Worm (Caenorhabditis elegans) whole organism, young adult: ENCODE measurements around the gene K08H2.3.

Experiments
- B0019.2 ChIP-seq: fragments of 200-800 bp; sonication (Bioruptor generic); conservative IDR thresholded peaks from 2 replicates; pipeline ENCODE4 v1.3.6; 2022; ENCODE audit warnings: missing genetic modification reagents, missing genetic modification characterization, missing compliant biosample characterization
- B0261.1 ChIP-seq: sonication (generic microtip); optimal IDR thresholded peaks from 2 replicates; lab custom pipeline; 2016; ENCODE audit warnings: mild to moderate bottlenecking, missing genetic modification characterization, moderate library complexity, missing compliant biosample characterization
- D2030.7 ChIP-seq: fragments of 200-800 bp; sonication (Bioruptor generic); IDR thresholded peaks from 2 replicates; pipeline ENCODE4 v1.3.6; 2022; ENCODE audit warnings: missing genetic modification reagents, missing genetic modification characterization, missing compliant biosample characterization
- F10E7.11 ChIP-seq: sonication (generic microtip); optimal IDR thresholded peaks from 2 replicates; lab custom pipeline; 2017; ENCODE audit warnings: mild to moderate bottlenecking, missing genetic modification characterization, moderate library complexity, missing compliant biosample characterization
- F33H1.4 ChIP-seq: fragments of 200-800 bp; sonication (Bioruptor generic); IDR thresholded peaks from 2 replicates; pipeline ENCODE4 v1.3.6; 2022; ENCODE audit warnings: missing genetic modification reagents, missing genetic modification characterization, missing compliant biosample characterization
- F39B2.1 ChIP-seq: fragments of 200-800 bp; sonication (Bioruptor generic); IDR thresholded peaks from 2 replicates; pipeline ENCODE4 v1.3.6; 2022; ENCODE audit warnings: missing genetic modification reagents, missing genetic modification characterization, missing compliant biosample characterization
- F57A8.1 ChIP-seq: fragments of 200-800 bp; sonication (Bioruptor generic); optimal IDR thresholded peaks from 2 replicates; lab custom pipeline; 2018; ENCODE audit warnings: mild to moderate bottlenecking, missing genetic modification characterization, moderate library complexity, missing compliant biosample characterization
- F57C9.4 ChIP-seq: sonication (generic microtip); optimal IDR thresholded peaks from 2 replicates; lab custom pipeline; 2017; ENCODE audit warnings: mild to moderate bottlenecking, missing genetic modification characterization, missing compliant biosample characterization
- K12H6.12 ChIP-seq: fragments of 200-800 bp; sonication (Bioruptor generic); optimal IDR thresholded peaks from 2 replicates; lab custom pipeline; 2018; ENCODE audit warnings: mild to moderate bottlenecking, missing genetic modification characterization, missing compliant biosample characterization
- Y53F4B.3 ChIP-seq: fragments of 200-800 bp; sonication (Bioruptor generic); IDR thresholded peaks from 2 replicates; pipeline ENCODE4 v1.3.6; 2022; ENCODE audit warnings: missing genetic modification reagents, missing genetic modification characterization, missing compliant biosample characterization
- Y67H2A.10 ChIP-seq: fragments of 200-800 bp; sonication (Bioruptor generic); conservative IDR thresholded peaks from 2 replicates; pipeline ENCODE4 v1.3.6; 2022; ENCODE audit warnings: missing genetic modification reagents, missing genetic modification characterization, missing compliant biosample characterization
- ZK185.1 ChIP-seq: sonication (generic microtip); optimal IDR thresholded peaks from 2 replicates; lab custom pipeline; 2016; ENCODE audit warnings: mild to moderate bottlenecking, missing genetic modification characterization, missing compliant biosample characterization; ENCODE audit not compliant: poor library complexity, severe bottlenecking
- akir-1 ChIP-seq: fragments of 200-800 bp; sonication (Bioruptor generic); optimal IDR thresholded peaks from 2 replicates; lab custom pipeline; 2018; ENCODE audit warnings: mild to moderate bottlenecking, missing genetic modification characterization, moderate library complexity, missing compliant biosample characterization
- aptf-2 ChIP-seq: fragments of 200-800 bp; sonication (Bioruptor generic); conservative IDR thresholded peaks from 2 replicates; pipeline ENCODE4 v1.3.6; 2022; ENCODE audit warnings: missing genetic modification reagents, missing genetic modification characterization, missing compliant biosample characterization
- athp-1 ChIP-seq: sonication (generic microtip); optimal IDR thresholded peaks from 2 replicates; lab custom pipeline; 2017; ENCODE audit warnings: mild to moderate bottlenecking, missing genetic modification characterization, missing compliant biosample characterization
- attf-3 ChIP-seq: fragments of 200-800 bp; sonication (Bioruptor generic); conservative IDR thresholded peaks from 2 replicates; pipeline ENCODE4 v1.3.6; 2022; ENCODE audit warnings: missing genetic modification reagents, missing genetic modification characterization, missing compliant biosample characterization
- ceh-27 ChIP-seq: fragments of 200-800 bp; sonication (Bioruptor generic); optimal IDR thresholded peaks from 2 replicates; lab custom pipeline; 2018; ENCODE audit warnings: mild to moderate bottlenecking, missing genetic modification characterization, moderate library complexity, missing compliant biosample characterization
- ceh-40 ChIP-seq: fragments of 200-800 bp; sonication (Bioruptor generic); IDR thresholded peaks from 2 replicates; pipeline ENCODE4 v1.3.6; 2022; ENCODE audit warnings: missing genetic modification characterization, missing compliant biosample characterization
- egl-18 ChIP-seq: fragments of 200-800 bp; sonication (Bioruptor generic); IDR thresholded peaks from 2 replicates; pipeline ENCODE4 v1.3.6; 2022; ENCODE audit warnings: missing genetic modification reagents, missing genetic modification characterization, missing compliant biosample characterization
- egl-44 ChIP-seq: fragments of 200-800 bp; sonication (Bioruptor generic); IDR thresholded peaks from 2 replicates; pipeline ENCODE4 v1.3.6; 2022; ENCODE audit warnings: missing genetic modification reagents, missing genetic modification characterization, missing compliant biosample characterization
- egrh-3 ChIP-seq: fragments of 200-800 bp; sonication (Bioruptor generic); IDR thresholded peaks from 2 replicates; pipeline ENCODE4 v1.3.6; 2022; ENCODE audit warnings: missing genetic modification reagents, missing genetic modification characterization, missing compliant biosample characterization
- ets-4 ChIP-seq: fragments of 200-800 bp; sonication (Bioruptor generic); optimal IDR thresholded peaks from 2 replicates; lab custom pipeline; 2018; ENCODE audit warnings: mild to moderate bottlenecking, missing genetic modification characterization, missing compliant biosample characterization
- him-1 ChIP-seq: sonication (generic microtip); optimal IDR thresholded peaks from 2 replicates; lab custom pipeline; 2016; ENCODE audit warnings: missing genotype, missing genetic modification reagents, missing genetic modification characterization, missing compliant biosample characterization
- hmg-20 ChIP-seq: fragments of 200-800 bp; sonication (Bioruptor generic); IDR thresholded peaks from 2 replicates; pipeline ENCODE4 v1.3.6; 2022; ENCODE audit warnings: missing genetic modification reagents, missing genetic modification characterization, missing compliant biosample characterization
- hrde-1 ChIP-seq: sonication (generic microtip); optimal IDR thresholded peaks from 2 replicates; lab custom pipeline; 2016; ENCODE audit warnings: missing genetic modification characterization, mild to moderate bottlenecking, missing compliant biosample characterization, moderate library complexity, missing genotype, missing genetic modification reagents, borderline replicate concordance
- let-526 ChIP-seq: fragments of 200-800 bp; sonication (Bioruptor generic); IDR thresholded peaks from 2 replicates; pipeline ENCODE4 v1.3.6; 2022; ENCODE audit warnings: missing genetic modification reagents, missing genetic modification characterization, missing compliant biosample characterization
- let-607 ChIP-seq, 2 experiments: fragments of 200-800 bp in 1 of 2; sonication (Bioruptor generic) in 1 of 2; sonication (generic microtip) in 1 of 2; optimal IDR thresholded peaks; 2 replicates each; lab custom pipeline; 2016 to 2018; ENCODE audit warnings: mild to moderate bottlenecking in 2 of 2, missing compliant biosample characterization in 2 of 2, missing genetic modification characterization in 2 of 2, moderate library complexity in 2 of 2, missing genotype in 1 of 2
- lin-35 ChIP-seq, 3 experiments: fragments of 150-350 bp in 2 of 3; sonication (generic microtip) in 1 of 3; optimal IDR thresholded peaks; 2 replicates each; lab custom pipeline; 2014 to 2018; ENCODE audit warnings: missing biosample characterization in 3 of 3, missing genetic modification characterization in 3 of 3, missing genetic modification reagents in 3 of 3
- lin-40 ChIP-seq: sonication (generic microtip); optimal IDR thresholded peaks from 2 replicates; lab custom pipeline; 2016; ENCODE audit warnings: missing genetic modification characterization, mild to moderate bottlenecking, missing compliant biosample characterization, missing genotype, missing genetic modification reagents
- lin-54 ChIP-seq: fragments of 200-800 bp; sonication (Bioruptor generic); optimal IDR thresholded peaks from 2 replicates; lab custom pipeline; 2018; ENCODE audit warnings: mild to moderate bottlenecking, missing genetic modification characterization, missing compliant biosample characterization
- lsy-27 ChIP-seq: sonication (generic microtip); optimal IDR thresholded peaks from 2 replicates; lab custom pipeline; 2017; ENCODE audit warnings: missing genetic modification characterization, mild to moderate bottlenecking, missing compliant biosample characterization, antibody characterized with exemption, missing genotype, borderline replicate concordance; ENCODE audit not compliant: insufficient read depth
- madf-10 ChIP-seq: sonication (generic microtip); optimal IDR thresholded peaks from 2 replicates; lab custom pipeline; 2016; ENCODE audit warnings: mild to moderate bottlenecking, missing genetic modification characterization, missing compliant biosample characterization
- madf-3 ChIP-seq: fragments of 200-800 bp; sonication (Bioruptor generic); IDR thresholded peaks from 2 replicates; pipeline ENCODE4 v1.3.6; 2022; ENCODE audit warnings: missing genetic modification reagents, missing genetic modification characterization, missing compliant biosample characterization
- mcd-1 ChIP-seq: fragments of 200-800 bp; sonication (Bioruptor generic); IDR thresholded peaks from 2 replicates; pipeline ENCODE4 v1.3.6; 2022; ENCODE audit warnings: missing genetic modification reagents, missing genetic modification characterization, missing compliant biosample characterization
- mes-4 ChIP-seq: sonication (generic microtip); optimal IDR thresholded peaks from 2 replicates; lab custom pipeline; 2016; ENCODE audit warnings: missing genotype, missing genetic modification characterization, missing compliant biosample characterization
- nhr-27 ChIP-seq: fragments of 200-800 bp; sonication (Bioruptor generic); optimal IDR thresholded peaks from 2 replicates; lab custom pipeline; 2018; ENCODE audit warnings: mild to moderate bottlenecking, missing genetic modification characterization, moderate library complexity, missing compliant biosample characterization
- nhr-90 ChIP-seq: sonication (generic microtip); optimal IDR thresholded peaks from 2 replicates; lab custom pipeline; 2016; ENCODE audit warnings: missing genotype, mild to moderate bottlenecking, missing genetic modification characterization, missing compliant biosample characterization
- pbrm-1 ChIP-seq: fragments of 200-800 bp; sonication (Bioruptor generic); IDR thresholded peaks from 2 replicates; pipeline ENCODE4 v1.3.6; 2022; ENCODE audit warnings: missing genetic modification reagents, missing genetic modification characterization, missing compliant biosample characterization
- sea-2 ChIP-seq: fragments of 200-800 bp; sonication (Bioruptor generic); IDR thresholded peaks from 2 replicates; pipeline ENCODE4 v1.3.6; 2022; ENCODE audit warnings: missing genetic modification characterization, missing compliant biosample characterization
- snpc-1.3 ChIP-seq: sonication (generic microtip); optimal IDR thresholded peaks from 2 replicates; lab custom pipeline; 2017; ENCODE audit warnings: missing genetic modification characterization, mild to moderate bottlenecking, missing compliant biosample characterization, antibody characterized with exemption, moderate library complexity, missing genotype, missing genetic modification reagents; ENCODE audit not compliant: insufficient read depth
- somi-1 ChIP-seq: fragments of 200-800 bp; sonication (Bioruptor generic); optimal IDR thresholded peaks from 2 replicates; lab custom pipeline; 2018; ENCODE audit warnings: mild to moderate bottlenecking, missing genetic modification characterization, missing compliant biosample characterization
- tbp1 ChIP-seq: fragments of 200-800 bp; sonication (Bioruptor generic); optimal IDR thresholded peaks from 2 replicates; lab custom pipeline; 2018; ENCODE audit warnings: mild to moderate bottlenecking, missing genetic modification characterization, missing compliant biosample characterization
- tlf-1 ChIP-seq: fragments of 200-800 bp; sonication (Bioruptor generic); optimal IDR thresholded peaks from 2 replicates; lab custom pipeline; 2018; ENCODE audit warnings: mild to moderate bottlenecking, missing genetic modification characterization, missing compliant biosample characterization
- unc-130 ChIP-seq: sonication (generic microtip); optimal IDR thresholded peaks from 2 replicates; lab custom pipeline; 2016; ENCODE audit warnings: missing genetic modification reagents, missing genetic modification characterization, missing compliant biosample characterization
- unc-62 ChIP-seq: fragments of 150-350 bp; optimal IDR thresholded peaks from 2 replicates; lab custom pipeline; 2014; ENCODE audit warnings: missing biosample characterization, missing genetic modification reagents, missing genetic modification characterization
- ztf-25 ChIP-seq: fragments of 200-800 bp; sonication (Bioruptor generic); IDR thresholded peaks from 2 replicates; pipeline ENCODE4 v1.3.6; 2022; ENCODE audit warnings: missing genetic modification reagents, missing genetic modification characterization, missing compliant biosample characterization

Gene K08H2.3

DNA sequence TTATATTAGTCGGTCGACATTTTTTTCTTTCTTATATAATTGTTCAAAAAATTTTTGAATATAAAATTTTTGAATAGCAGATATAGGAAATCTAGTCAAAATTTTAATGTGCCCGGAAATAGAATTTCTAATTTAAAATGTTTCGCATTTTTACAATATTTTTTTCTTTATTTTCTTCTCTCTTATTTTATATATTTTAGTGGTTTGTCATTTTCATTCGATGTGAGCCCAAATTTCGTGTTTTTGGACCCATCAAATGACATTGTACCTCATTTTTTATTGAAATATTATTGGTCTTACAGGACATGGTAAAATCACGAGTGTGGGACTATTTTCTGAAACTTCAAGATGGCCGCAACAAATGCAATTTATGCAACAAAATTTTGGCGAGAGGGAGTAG lies 25.0 kb downstream of the K08H2.3 start, which contains the start of gene K09A11.1:
Gene K09A11.1 (plus strand): TSS at position 301 of the 400 bp plus-strand sequence.
- TF ChIP-seq aptf-2 (GFP tag; lab: Robert Waterston, UW) = no peak
- TF ChIP-seq K12H6.12 (tag; lab: Kevin White, UChicago) = no peak
- TF ChIP-seq mes-4 (tag; lab: Kevin White, UChicago) = no peak
- no peak for TF ChIP-seq unc-62 (GFP tag; lab: Kevin White, UChicago)
- no peak for TF ChIP-seq F57A8.1 (GFP tag; lab: Kevin White, UChicago)
- TF ChIP-seq B0019.2 = no peak
- no peak for TF ChIP-seq tlf-1
- no peak for TF ChIP-seq lin-35 (GFP tag; optimal IDR thresholded peaks at IDR 0.05; lab: Kevin White, UChicago)
- no peak for TF ChIP-seq Y53F4B.3
- TF ChIP-seq hrde-1 (tag; lab: Kevin White, UChicago) = no peak
- TF ChIP-seq B0261.1 (tag; lab: Kevin White, UChicago) = no peak
- no peak for TF ChIP-seq nhr-27 (tag; lab: Kevin White, UChicago)
- no peak for TF ChIP-seq lin-40 (tag; lab: Kevin White, UChicago)
- no peak for TF ChIP-seq ZK185.1 (tag; lab: Kevin White, UChicago)

DNA sequence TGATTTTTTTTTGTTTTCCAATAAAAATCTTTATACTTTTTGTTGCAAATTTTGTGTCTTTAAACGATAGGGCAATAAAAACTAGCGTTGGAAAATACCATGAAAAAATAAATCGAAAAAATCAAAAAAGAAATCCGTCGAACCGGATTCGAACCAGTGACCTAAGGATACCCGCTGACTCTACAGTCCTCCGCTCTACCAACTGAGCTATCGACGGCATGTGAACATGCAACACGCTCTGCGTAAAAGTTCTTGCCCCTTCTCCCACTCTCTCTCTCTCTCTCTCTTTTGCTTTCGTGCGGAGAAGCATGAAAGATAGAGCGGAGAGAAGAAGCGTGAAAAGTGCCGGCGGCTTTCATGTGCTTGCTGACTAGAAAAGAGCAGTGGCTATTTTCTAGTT lies 27.3 kb downstream of the K08H2.3 start:
- TF ChIP-seq pbrm-1 (GFP tag; lab: Robert Waterston, UW) = peak; percentile 88
- peak; percentile 80; the same call in 1 of the 2 replicates for TF ChIP-seq ztf-25
- TF ChIP-seq mes-4 (tag; lab: Kevin White, UChicago) = peak; percentile 67
- 0 out of 2 replicates have a peak, but pooled peaks have one; percentile 17 for TF ChIP-seq Y67H2A.10 (GFP tag; lab: Robert Waterston, UW)
- TF ChIP-seq akir-1 (GFP tag; lab: Kevin White, UChicago) = no peak
- no peak for TF ChIP-seq snpc-1.3 (tag; lab: Kevin White, UChicago)
- TF ChIP-seq tbp1 = peak; percentile 97
- no peak for TF ChIP-seq F10E7.11
- 0 out of 2 replicates have a peak, but pooled peaks have one; percentile 49 for TF ChIP-seq let-526
- peak; percentile 53 for TF ChIP-seq egrh-3 (GFP tag; lab: Robert Waterston, UW)
- peak; percentile 61 for TF ChIP-seq hrde-1 (tag; lab: Kevin White, UChicago)
- TF ChIP-seq attf-3 = peak; percentile 54; the same call in 1 of the 2 replicates
- no peak for TF ChIP-seq lin-54 (GFP tag; lab: Kevin White, UChicago)
- peak; percentile 24 for TF ChIP-seq athp-1 (tag; lab: Kevin White, UChicago)
- TF ChIP-seq mcd-1 = no peak
- peak; percentile 35; the same call in 1 of the 2 replicates for TF ChIP-seq hmg-20 (GFP tag; lab: Robert Waterston, UW)
- TF ChIP-seq madf-10 (tag; lab: Kevin White, UChicago) = peak; percentile 64
- peak; percentile 83 for TF ChIP-seq egl-44 (GFP tag; lab: Robert Waterston, UW)
- TF ChIP-seq F57C9.4 (tag; lab: Kevin White, UChicago) = no peak
- TF ChIP-seq madf-3 (GFP tag; lab: Robert Waterston, UW) = no peak
- TF ChIP-seq lsy-27 (tag; lab: Kevin White, UChicago) = no peak
- TF ChIP-seq unc-130 = peak; percentile 30
- TF ChIP-seq somi-1 (GFP tag; lab: Kevin White, UChicago) = peak; percentile 55
- peak; percentile 0 to 52 for TF ChIP-seq let-607 (tag; optimal IDR thresholded peaks at IDR 0.05; lab: Kevin White, UChicago)
- peak; percentile 54 for TF ChIP-seq D2030.7 (GFP tag; lab: Robert Waterston, UW)
- no peak for TF ChIP-seq ets-4
- TF ChIP-seq egl-18 (GFP tag; lab: Robert Waterston, UW) = no peak
- 0 out of 2 replicates have a peak, but pooled peaks have one; percentile 61 for TF ChIP-seq sea-2 (GFP tag; lab: Robert Waterston, UW)
- TF ChIP-seq ceh-27 (GFP tag; lab: Kevin White, UChicago) = peak; percentile 45
- peak; percentile 84 for TF ChIP-seq nhr-90 (tag; lab: Kevin White, UChicago)
- TF ChIP-seq F33H1.4 (GFP tag; lab: Robert Waterston, UW) = no peak
- peak; percentile 88 for TF ChIP-seq him-1
- TF ChIP-seq ceh-40 (GFP tag; lab: Robert Waterston, UW) = peak; percentile 66; the same call in 1 of the 2 replicates
- TF ChIP-seq F39B2.1 (GFP tag; lab: Robert Waterston, UW) = 0 out of 2 replicates have a peak, but pooled peaks have one; percentile 54
